Worm (Caenorhabditis elegans) whole organism, L2 larva: ENCODE results near the gene ifta-2.
"Not testable (repeated sequence)": the region's sequence is repeated elsewhere in the genome, so short reads cannot be mapped to it uniquely, and the experiment has no call there.

Source experiments
- C34F6.9 ChIP-seq: fragments of 150-350 bp; optimal IDR thresholded peaks from 2 replicates; lab custom pipeline; 2014; ENCODE audit warnings: missing biosample characterization, missing genetic modification characterization
- F13H6.1 ChIP-seq: sonication (generic microtip); optimal IDR thresholded peaks from 2 replicates; lab custom pipeline; 2016; ENCODE audit warnings: missing genetic modification characterization, missing compliant biosample characterization
- R02D3.7 ChIP-seq: fragments of 150-350 bp; optimal IDR thresholded peaks from 2 replicates; lab custom pipeline; 2014; ENCODE audit warnings: missing biosample characterization, missing genetic modification characterization
- Y55F3AM.14 ChIP-seq: fragments of 200-800 bp; sonication (Bioruptor generic); optimal IDR thresholded peaks from 2 replicates; lab custom pipeline; 2018; ENCODE audit warnings: mild to moderate bottlenecking, missing genetic modification characterization, missing compliant biosample characterization
- ZK546.5 ChIP-seq: sonication (generic microtip); optimal IDR thresholded peaks from 2 replicates; lab custom pipeline; 2017; ENCODE audit warnings: missing biosample characterization, missing genetic modification characterization
- aly-2 ChIP-seq: fragments of 150-350 bp; optimal IDR thresholded peaks from 2 replicates; lab custom pipeline; 2014; ENCODE audit warnings: missing biosample characterization, missing genetic modification characterization
- ama-1 ChIP-seq: fragments of 150-350 bp; optimal IDR thresholded peaks from 2 replicates; lab custom pipeline; 2018; ENCODE audit warnings: inconsistent platforms
- blmp-1 ChIP-seq: sonication (generic microtip); optimal IDR thresholded peaks from 2 replicates; lab custom pipeline; 2017; ENCODE audit warnings: missing genetic modification characterization, mild to moderate bottlenecking, missing compliant biosample characterization, antibody characterized with exemption, moderate library complexity; ENCODE audit not compliant: insufficient read depth
- ceh-16 ChIP-seq: fragments of 150-350 bp; optimal IDR thresholded peaks from 2 replicates; lab custom pipeline; 2014; ENCODE audit warnings: missing biosample characterization, missing genetic modification characterization
- ceh-82 ChIP-seq: fragments of 150-350 bp; optimal IDR thresholded peaks from 2 replicates; lab custom pipeline; 2014; ENCODE audit warnings: missing biosample characterization, missing genetic modification characterization
- dmd-4 ChIP-seq: sonication (generic microtip); optimal IDR thresholded peaks from 2 replicates; lab custom pipeline; 2017; ENCODE audit warnings: missing biosample characterization, missing genetic modification characterization
- egl-27 ChIP-seq: sonication (generic microtip); optimal IDR thresholded peaks from 3 replicates; lab custom pipeline; 2017; ENCODE audit warnings: missing biosample characterization, missing genetic modification reagents, missing genetic modification characterization
- elt-1 ChIP-seq: fragments of 150-350 bp; optimal IDR thresholded peaks from 2 replicates; lab custom pipeline; 2014; ENCODE audit warnings: missing biosample characterization, missing genetic modification characterization
- elt-3 ChIP-seq: sonication (generic microtip); optimal IDR thresholded peaks from 2 replicates; lab custom pipeline; 2017; ENCODE audit warnings: missing biosample characterization, missing genetic modification characterization
- fos-1 ChIP-seq: fragments of 150-350 bp; optimal IDR thresholded peaks from 2 replicates; lab custom pipeline; 2014; ENCODE audit warnings: missing biosample characterization, missing genetic modification characterization
- lin-11 ChIP-seq: fragments of 150-350 bp; sonication (generic microtip); optimal IDR thresholded peaks from 2 replicates; lab custom pipeline; 2014; ENCODE audit warnings: missing biosample characterization, missing genetic modification characterization, inconsistent platforms, mixed read lengths
- lin-39 ChIP-seq: fragments of 150-350 bp; optimal IDR thresholded peaks from 2 replicates; lab custom pipeline; 2014; ENCODE audit warnings: missing biosample characterization, missing genetic modification reagents, missing genetic modification characterization
- mab-5 ChIP-seq: fragments of 150-350 bp; optimal IDR thresholded peaks from 2 replicates; lab custom pipeline; 2014; ENCODE audit warnings: missing biosample characterization, missing genetic modification characterization
- mbf-1 ChIP-seq: sonication (generic microtip); optimal IDR thresholded peaks from 2 replicates; lab custom pipeline; 2017; ENCODE audit warnings: missing biosample characterization, missing genetic modification characterization
- mdl-1 ChIP-seq, 2 experiments: fragments of 150-350 bp in 1 of 2; sonication (generic microtip) in 1 of 2; optimal IDR thresholded peaks; 2 replicates each; lab custom pipeline; 2017; ENCODE audit warnings: missing biosample characterization in 2 of 2, missing genetic modification characterization in 2 of 2
- nhr-12 ChIP-seq: fragments of 150-350 bp; optimal IDR thresholded peaks from 2 replicates; lab custom pipeline; 2014; ENCODE audit warnings: missing biosample characterization, missing genetic modification characterization
- nhr-129 ChIP-seq: fragments of 150-350 bp; optimal IDR thresholded peaks from 2 replicates; lab custom pipeline; 2014; ENCODE audit warnings: missing biosample characterization, missing genetic modification characterization
- nhr-21 ChIP-seq: fragments of 150-350 bp; optimal IDR thresholded peaks from 2 replicates; lab custom pipeline; 2014; ENCODE audit warnings: missing biosample characterization, missing genetic modification characterization
- nhr-23 ChIP-seq: fragments of 150-350 bp; optimal IDR thresholded peaks from 2 replicates; lab custom pipeline; 2014; ENCODE audit warnings: missing biosample characterization, missing genetic modification reagents, missing genetic modification characterization
- nhr-237 ChIP-seq: fragments of 150-350 bp; optimal IDR thresholded peaks from 2 replicates; lab custom pipeline; 2014; ENCODE audit warnings: missing biosample characterization, missing genetic modification characterization
- nhr-77 ChIP-seq: fragments of 150-350 bp; optimal IDR thresholded peaks from 2 replicates; lab custom pipeline; 2014; ENCODE audit warnings: missing biosample characterization, missing genetic modification characterization
- peb-1 ChIP-seq: fragments of 150-350 bp; optimal IDR thresholded peaks from 2 replicates; lab custom pipeline; 2014; ENCODE audit warnings: missing biosample characterization, missing genetic modification characterization
- skn-1 ChIP-seq: sonication (generic microtip); optimal IDR thresholded peaks from 2 replicates; lab custom pipeline; 2017; ENCODE audit warnings: missing biosample characterization, missing genetic modification characterization
- sma-3 ChIP-seq: sonication (generic microtip); optimal IDR thresholded peaks from 2 replicates; lab custom pipeline; 2016; ENCODE audit warnings: missing genetic modification reagents, missing genetic modification characterization, missing compliant biosample characterization
- sma-9 ChIP-seq, 2 experiments: fragments of 150-350 bp in 1 of 2; sonication (generic microtip) in 1 of 2; optimal IDR thresholded peaks; 2 replicates each; lab custom pipeline; 2014 to 2016; ENCODE audit warnings: missing genetic modification characterization in 2 of 2, mild to moderate bottlenecking in 1 of 2, missing biosample characterization in 1 of 2, missing compliant biosample characterization in 1 of 2, missing genetic modification reagents in 1 of 2, moderate library complexity in 1 of 2
- snpc-4 ChIP-seq: fragments of 150-350 bp; optimal IDR thresholded peaks from 2 replicates; lab custom pipeline; 2014; ENCODE audit warnings: missing biosample characterization, missing genetic modification characterization
- unc-39 ChIP-seq: fragments of 150-350 bp; optimal IDR thresholded peaks from 2 replicates; lab custom pipeline; 2014; ENCODE audit warnings: missing biosample characterization, missing genetic modification characterization
- unc-55 ChIP-seq: fragments of 150-350 bp; sonication (generic microtip); optimal IDR thresholded peaks from 3 replicates; lab custom pipeline; 2014; ENCODE audit warnings: missing biosample characterization, missing genetic modification reagents, missing genetic modification characterization
- unc-62 ChIP-seq: fragments of 150-350 bp; optimal IDR thresholded peaks from 2 replicates; lab custom pipeline; 2014; ENCODE audit warnings: missing biosample characterization, missing genetic modification reagents, missing genetic modification characterization
- ztf-1 ChIP-seq: fragments of 200-800 bp; sonication (Bioruptor generic); conservative IDR thresholded peaks from 2 replicates; pipeline ENCODE4 v1.3.6; 2022; ENCODE audit warnings: missing genetic modification characterization, missing compliant biosample characterization
- ztf-4 ChIP-seq: fragments of 150-350 bp; optimal IDR thresholded peaks from 2 replicates; lab custom pipeline; 2014; ENCODE audit warnings: missing biosample characterization, missing genetic modification characterization

ifta-2 gene

DNA sequence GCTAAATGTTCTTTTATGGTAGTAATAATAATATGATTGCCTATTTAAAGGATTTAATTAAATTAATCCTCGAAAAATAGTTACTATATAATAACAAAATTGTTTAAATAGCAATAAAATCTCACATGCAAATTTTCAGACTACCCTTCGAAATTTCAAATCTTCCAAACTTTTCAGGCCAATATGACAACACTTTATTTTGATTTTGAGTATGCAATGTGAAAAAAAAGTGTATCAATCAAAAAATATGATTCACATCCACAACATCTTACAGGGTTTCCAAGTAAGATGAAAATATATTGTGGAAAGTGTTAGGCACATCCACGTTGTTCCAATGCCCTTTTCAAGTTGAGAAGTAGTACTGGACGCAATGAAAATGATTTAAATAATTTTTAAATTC is 10.0 kb upstream of the ifta-2 start, which contains the start of gene snf-9:
Gene snf-9, plus strand, starts transcription at position 301 of the 400 bp plus-strand sequence.
- no peak for TF ChIP-seq nhr-129 (tag; lab: Kevin White, UChicago)
- TF ChIP-seq skn-1 (tag; lab: Kevin White, UChicago) = no peak
- no peak for TF ChIP-seq Y55F3AM.14 (GFP tag; lab: Kevin White, UChicago)
- TF ChIP-seq snpc-4 = no peak
- no peak for TF ChIP-seq lin-39 (tag; lab: Kevin White, UChicago)
- TF ChIP-seq nhr-23 = no peak
- no peak for TF ChIP-seq R02D3.7 (tag; lab: Kevin White, UChicago)
- TF ChIP-seq blmp-1 (tag; lab: Kevin White, UChicago) = no peak
- no peak for TF ChIP-seq mbf-1
- TF ChIP-seq sma-9 (GFP tag; optimal IDR thresholded peaks at IDR 0.05; lab: Kevin White, UChicago) = no peak
- TF ChIP-seq sma-9 (tag; optimal IDR thresholded peaks at IDR 0.05; lab: Kevin White, UChicago) = no peak
- no peak for TF ChIP-seq peb-1 (tag; lab: Kevin White, UChicago)
- TF ChIP-seq fos-1 = no peak
- TF ChIP-seq dmd-4 = no peak
- TF ChIP-seq mdl-1 (tag; optimal IDR thresholded peaks at IDR 0.05; lab: Kevin White, UChicago) = no peak
- TF ChIP-seq ztf-1 (GFP tag; lab: Robert Waterston, UW) = no peak
- no peak for TF ChIP-seq unc-39 (tag; lab: Kevin White, UChicago)
- TF ChIP-seq, all 48 proteins: peak for 0

DNA sequence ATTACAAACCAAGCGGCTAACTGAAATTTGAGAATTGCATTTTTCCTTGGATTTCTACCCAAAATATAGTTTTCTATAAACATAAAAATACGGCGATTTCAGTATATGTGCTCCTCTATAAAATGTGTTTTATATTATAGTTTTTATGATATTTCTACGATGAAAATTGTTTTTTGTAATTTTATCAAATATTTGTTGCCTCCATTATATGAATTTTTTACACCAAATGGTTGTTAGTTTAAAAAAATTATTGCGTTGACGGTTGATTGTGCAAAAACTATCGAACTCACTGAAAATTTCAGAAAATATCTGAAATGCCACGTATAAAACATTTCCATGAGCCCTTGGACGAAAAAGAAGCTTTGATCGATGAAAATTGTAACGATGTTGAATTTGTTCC is 6.4 kb upstream of the ifta-2 start, which contains the start of gene T28F3.9:
Gene T28F3.9, plus strand, starts transcription at position 301 of the 400 bp plus-strand sequence.
- no peak for TF ChIP-seq blmp-1 (tag; lab: Kevin White, UChicago)
- TF ChIP-seq sma-3 (GFP tag; lab: Kevin White, UChicago) = no peak
- TF ChIP-seq nhr-129 (tag; lab: Kevin White, UChicago) = no peak
- TF ChIP-seq ZK546.5 (tag; lab: Kevin White, UChicago) = no peak
- no peak for TF ChIP-seq aly-2 (tag; lab: Kevin White, UChicago)
- TF ChIP-seq snpc-4 = no peak
- TF ChIP-seq dmd-4 = no peak
- TF ChIP-seq peb-1 (tag; lab: Kevin White, UChicago) = no peak
- no peak for TF ChIP-seq skn-1 (tag; lab: Kevin White, UChicago)
- TF ChIP-seq lin-11 (tag; lab: Kevin White, UChicago) = no peak
- TF ChIP-seq, all 48 proteins: peak for 0

DNA sequence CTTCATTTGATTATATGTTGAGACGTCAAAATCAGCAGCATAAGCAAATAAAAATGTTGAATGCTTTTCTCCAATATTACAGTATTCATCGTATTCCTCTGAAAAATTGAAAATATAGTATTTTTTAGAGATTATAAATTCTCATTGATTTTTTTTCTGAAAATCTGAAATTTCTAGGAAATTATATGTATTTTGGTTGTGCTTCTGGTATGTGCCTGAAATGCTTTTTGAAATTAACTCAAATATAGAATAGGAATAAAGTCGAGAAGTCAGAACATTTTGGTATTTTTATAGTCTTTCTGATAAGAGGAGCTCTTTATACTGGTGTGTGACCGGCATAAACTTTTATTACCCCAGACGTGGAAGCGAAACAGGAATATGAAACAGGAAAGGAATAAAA is 5.4 kb upstream of the ifta-2 start, which contains the start of gene T28F3.8:
Gene T28F3.8, minus strand, starts transcription at position 101 of the 400 bp plus-strand sequence.
- TF ChIP-seq ztf-4, elt-1, nhr-237 (tag; lab: Kevin White, UChicago): not testable (repeated sequence)

DNA sequence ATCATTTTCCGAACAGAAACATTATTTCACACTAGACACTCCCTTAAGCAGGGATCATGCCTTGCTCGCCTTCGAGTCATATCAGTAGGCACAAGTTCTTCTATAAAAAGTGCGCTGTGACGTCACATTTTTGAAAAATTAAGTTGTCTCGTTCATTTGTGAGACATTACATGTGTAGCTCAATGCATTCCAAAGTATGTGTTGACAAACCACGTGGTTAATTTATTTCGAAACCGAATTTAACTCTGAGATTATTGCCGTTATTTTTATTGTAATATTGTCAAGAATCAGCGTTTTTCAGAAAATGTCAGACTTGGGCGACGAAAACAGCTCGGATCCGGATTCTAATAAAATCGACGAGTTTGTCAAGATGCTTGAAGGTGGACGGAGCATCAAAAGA is 7.3 kb downstream of the ifta-2 start, which contains the start of gene T28F3.5:
Gene T28F3.5, plus strand, starts transcription at position 301 of the 400 bp plus-strand sequence.
- no peak for TF ChIP-seq mab-5 (tag; lab: Kevin White, UChicago)
- TF ChIP-seq dmd-4 = no peak
- no peak for TF ChIP-seq F13H6.1
- TF ChIP-seq elt-1 (tag; lab: Kevin White, UChicago) = no peak
- no peak for TF ChIP-seq ceh-16
- TF ChIP-seq lin-11 (tag; lab: Kevin White, UChicago) = no peak
- no peak for TF ChIP-seq nhr-23
- TF ChIP-seq blmp-1 (tag; lab: Kevin White, UChicago) = no peak
- no peak for TF ChIP-seq peb-1 (tag; lab: Kevin White, UChicago)
- no peak for TF ChIP-seq ztf-1 (GFP tag; lab: Robert Waterston, UW)
- no peak for TF ChIP-seq sma-9 (GFP tag; optimal IDR thresholded peaks at IDR 0.05; lab: Kevin White, UChicago)
- TF ChIP-seq sma-9 (tag; optimal IDR thresholded peaks at IDR 0.05; lab: Kevin White, UChicago) = no peak
- TF ChIP-seq mdl-1 (tag; optimal IDR thresholded peaks at IDR 0.05; lab: Kevin White, UChicago) = no peak
- TF ChIP-seq elt-3 (tag; lab: Kevin White, UChicago) = no peak

DNA sequence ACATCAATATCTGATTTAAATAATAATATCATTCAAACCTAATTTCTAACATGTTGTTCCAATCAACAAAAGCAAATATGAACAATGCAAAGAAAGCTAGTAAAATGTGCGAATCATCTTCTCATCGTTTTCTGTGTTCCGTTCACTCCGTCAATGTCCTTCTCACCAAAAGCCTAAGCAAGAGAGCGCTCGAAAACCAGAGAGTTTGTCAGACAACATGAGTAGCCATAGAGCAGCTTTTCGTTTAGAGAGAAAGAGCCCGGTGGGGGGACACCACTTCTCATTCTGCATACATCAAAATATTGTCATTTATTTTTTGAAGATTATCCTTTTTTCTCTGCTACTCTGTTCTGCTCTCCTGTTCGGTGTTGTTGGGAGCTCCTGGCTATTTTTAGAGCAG is 8.2 kb downstream of the ifta-2 start:
- TF ChIP-seq blmp-1 (tag; lab: Kevin White, UChicago) = no peak
- peak; percentile 20 for TF ChIP-seq nhr-129 (tag; lab: Kevin White, UChicago)
- no peak for TF ChIP-seq nhr-12 (tag; lab: Kevin White, UChicago)
- TF ChIP-seq snpc-4 = no peak
- no peak for TF ChIP-seq ceh-82 (tag; lab: Kevin White, UChicago)
- no peak for TF ChIP-seq ZK546.5 (tag; lab: Kevin White, UChicago)
- TF ChIP-seq sma-9 (GFP tag; optimal IDR thresholded peaks at IDR 0.05; lab: Kevin White, UChicago) = no peak
- no peak for TF ChIP-seq sma-9 (tag; optimal IDR thresholded peaks at IDR 0.05; lab: Kevin White, UChicago)
- TF ChIP-seq dmd-4 = no peak
- TF ChIP-seq aly-2 (tag; lab: Kevin White, UChicago) = no peak
- no peak for TF ChIP-seq ama-1 (lab: Kevin White, UChicago)
- no peak for TF ChIP-seq egl-27 (tag; lab: Kevin White, UChicago)
- peak; percentile 69 for TF ChIP-seq C34F6.9 (tag; lab: Kevin White, UChicago)
- no peak for TF ChIP-seq fos-1
- TF ChIP-seq nhr-77 = no peak
- peak; percentile 72 for TF ChIP-seq unc-55 (GFP tag; lab: Kevin White, UChicago)
- no peak for TF ChIP-seq elt-1 (tag; lab: Kevin White, UChicago)
- no peak for TF ChIP-seq sma-3 (GFP tag; lab: Kevin White, UChicago)
- TF ChIP-seq unc-62 = no peak
- TF ChIP-seq nhr-21 (tag; lab: Kevin White, UChicago) = no peak
- TF ChIP-seq ztf-1 (GFP tag; lab: Robert Waterston, UW) = no peak
- TF ChIP-seq nhr-237 (tag; lab: Kevin White, UChicago) = no peak
- no peak for TF ChIP-seq F13H6.1
